Fruit fly (Drosophila melanogaster) whole organism, prepupa: ENCODE results near the gene CG34417.

Experiments
- Blimp-1 ChIP-seq: fragments of 200-800 bp; sonication (Bioruptor generic); optimal IDR thresholded peaks from 3 replicates; lab custom pipeline; 2017; ENCODE audit warnings: missing biosample characterization, missing genetic modification characterization, mild to moderate bottlenecking, moderate library complexity, missing genetic modification reagents
- CG10631 ChIP-seq: fragments of 200-800 bp; sonication (Bioruptor generic); optimal IDR thresholded peaks from 2 replicates; lab custom pipeline; 2016; ENCODE audit warnings: missing biosample characterization, missing genetic modification characterization
- CG10669 ChIP-seq: fragments of 200-800 bp; sonication (Bioruptor generic); optimal IDR thresholded peaks from 3 replicates; lab custom pipeline; 2018; ENCODE audit warnings: missing biosample characterization, mild to moderate bottlenecking, missing genetic modification characterization, moderate library complexity
- CG11902 ChIP-seq: fragments of 200-800 bp; sonication (Bioruptor generic); optimal IDR thresholded peaks from 3 replicates; lab custom pipeline; 2016; ENCODE audit warnings: missing biosample characterization, missing genetic modification characterization
- CG15336 ChIP-seq: fragments of 200-800 bp; sonication (Bioruptor generic); IDR thresholded peaks from 2 replicates; pipeline ENCODE4 v1.3.6; 2022; ENCODE audit warnings: missing biosample characterization, missing genetic modification characterization
- CG16779 ChIP-seq: fragments of 200-800 bp; sonication (Bioruptor generic); optimal IDR thresholded peaks from 3 replicates; lab custom pipeline; 2017; ENCODE audit warnings: missing biosample characterization, mild to moderate bottlenecking, missing genetic modification characterization
- CG3032 ChIP-seq: fragments of 200-800 bp; optimal IDR thresholded peaks from 2 replicates; lab custom pipeline; 2019; ENCODE audit warnings: missing biosample characterization, mild to moderate bottlenecking, missing genetic modification characterization, moderate library complexity
- CG31627 ChIP-seq: fragments of 200-800 bp; sonication (Bioruptor generic); optimal IDR thresholded peaks from 3 replicates; lab custom pipeline; 2016; ENCODE audit warnings: missing biosample characterization, missing genetic modification characterization
- CG32006 ChIP-seq: fragments of 200-800 bp; sonication (Bioruptor generic); optimal IDR thresholded peaks from 3 replicates; lab custom pipeline; 2017; ENCODE audit warnings: missing biosample characterization, mild to moderate bottlenecking, missing genetic modification characterization
- CG34406 ChIP-seq: fragments of 200-800 bp; sonication (Bioruptor generic); optimal IDR thresholded peaks from 3 replicates; lab custom pipeline; 2016; ENCODE audit warnings: missing biosample characterization, missing genetic modification characterization
- CG3919 ChIP-seq: fragments of 200-800 bp; sonication (Bioruptor generic); optimal IDR thresholded peaks from 3 replicates; lab custom pipeline; 2016; ENCODE audit warnings: missing biosample characterization, missing genetic modification characterization
- CG4318 ChIP-seq: fragments of 200-800 bp; sonication (Bioruptor generic); optimal IDR thresholded peaks from 3 replicates; lab custom pipeline; 2017; ENCODE audit warnings: missing biosample characterization, mild to moderate bottlenecking, missing genetic modification characterization
- CG6163 ChIP-seq: fragments of 200-800 bp; sonication (Bioruptor generic); IDR thresholded peaks from 3 replicates; pipeline ENCODE4 v1.3.6; 2022; ENCODE audit warnings: missing biosample characterization, missing genetic modification characterization
- CG6276 ChIP-seq: fragments of 200-800 bp; sonication (Bioruptor generic); optimal IDR thresholded peaks from 2 replicates; lab custom pipeline; 2017; ENCODE audit warnings: missing biosample characterization, mild to moderate bottlenecking, missing genetic modification characterization
- CG6792 ChIP-seq: fragments of 200-800 bp; sonication (Bioruptor generic); optimal IDR thresholded peaks from 3 replicates; lab custom pipeline; 2016; ENCODE audit warnings: missing biosample characterization, missing genetic modification characterization
- CG6808 ChIP-seq: fragments of 200-800 bp; sonication (Bioruptor generic); optimal IDR thresholded peaks from 3 replicates; lab custom pipeline; 2017; ENCODE audit warnings: missing biosample characterization, missing genetic modification characterization, mild to moderate bottlenecking, moderate library complexity, missing genetic modification reagents
- CG7368 ChIP-seq: fragments of 200-800 bp; sonication (Bioruptor generic); optimal IDR thresholded peaks from 3 replicates; lab custom pipeline; 2016; ENCODE audit warnings: missing biosample characterization, missing genetic modification characterization
- CG8119 ChIP-seq: fragments of 200-800 bp; sonication (Bioruptor generic); IDR thresholded peaks from 3 replicates; pipeline ENCODE4 v1.3.6; 2022; ENCODE audit warnings: missing biosample characterization, missing genetic modification characterization
- CG8632 ChIP-seq: fragments of 200-800 bp; sonication (Bioruptor generic); optimal IDR thresholded peaks from 3 replicates; lab custom pipeline; 2016; ENCODE audit warnings: missing biosample characterization, missing genetic modification characterization
- CG9139 ChIP-seq: fragments of 200-800 bp; sonication (Bioruptor generic); optimal IDR thresholded peaks from 3 replicates; lab custom pipeline; 2017; ENCODE audit warnings: missing biosample characterization, mild to moderate bottlenecking, missing genetic modification characterization
- Eip75B ChIP-seq: fragments of 200-800 bp; sonication (Bioruptor generic); optimal IDR thresholded peaks from 3 replicates; lab custom pipeline; 2016; ENCODE audit warnings: missing biosample characterization, missing genetic modification characterization
- Eip78C ChIP-seq: fragments of 200-800 bp; sonication (Bioruptor generic); peaks from one replicate; lab custom pipeline; 2016; ENCODE audit warnings: missing biosample characterization, missing genetic modification characterization
- Eip93F ChIP-seq: fragments of 200-800 bp; sonication (Bioruptor generic); optimal IDR thresholded peaks from 2 replicates; lab custom pipeline; 2016; ENCODE audit warnings: missing biosample characterization, mild to moderate bottlenecking, missing genetic modification characterization
- Ets21C ChIP-seq: fragments of 200-800 bp; sonication (Bioruptor generic); optimal IDR thresholded peaks from 3 replicates; lab custom pipeline; 2016; ENCODE audit warnings: missing biosample characterization, missing genetic modification characterization
- Ets96B ChIP-seq: fragments of 200-800 bp; optimal IDR thresholded peaks from 2 replicates; lab custom pipeline; 2019; ENCODE audit warnings: missing biosample characterization, mild to moderate bottlenecking, missing genetic modification characterization, moderate library complexity
- Gug ChIP-seq: fragments of 200-800 bp; sonication (Bioruptor generic); IDR thresholded peaks from 2 replicates; pipeline ENCODE4 v1.3.6; 2022; ENCODE audit warnings: missing biosample characterization, missing genetic modification characterization
- Hr38 ChIP-seq: sonication (Bioruptor generic); optimal IDR thresholded peaks from 2 replicates; lab custom pipeline; 2016; ENCODE audit warnings: missing biosample characterization, missing genetic modification characterization
- Hr4 ChIP-seq: fragments of 200-800 bp; sonication (Bioruptor generic); optimal IDR thresholded peaks from 3 replicates; lab custom pipeline; 2016; ENCODE audit warnings: missing biosample characterization, missing genetic modification characterization
- Lpt ChIP-seq: fragments of 200-800 bp; sonication (Bioruptor generic); optimal IDR thresholded peaks from 3 replicates; lab custom pipeline; 2016; ENCODE audit warnings: missing biosample characterization, missing genetic modification characterization
- Met ChIP-seq: fragments of 200-800 bp; sonication (Bioruptor generic); optimal IDR thresholded peaks from 3 replicates; lab custom pipeline; 2016; ENCODE audit warnings: missing biosample characterization, missing genetic modification characterization
- OdsH ChIP-seq: fragments of 200-800 bp; sonication (Bioruptor generic); optimal IDR thresholded peaks from 3 replicates; lab custom pipeline; 2016; ENCODE audit warnings: missing biosample characterization, missing genetic modification characterization
- Smox ChIP-seq: fragments of 200-800 bp; sonication (Bioruptor generic); optimal IDR thresholded peaks from 3 replicates; lab custom pipeline; 2016; ENCODE audit warnings: missing biosample characterization, missing genetic modification characterization
- Sox102F ChIP-seq: fragments of 200-800 bp; sonication (Bioruptor generic); optimal IDR thresholded peaks from 2 replicates; lab custom pipeline; 2016; ENCODE audit warnings: missing biosample characterization, mild to moderate bottlenecking, missing genetic modification characterization
- Sox15 ChIP-seq: fragments of 200-800 bp; sonication (Bioruptor generic); optimal IDR thresholded peaks from 3 replicates; lab custom pipeline; 2016; ENCODE audit warnings: missing biosample characterization, missing genetic modification characterization
- achi ChIP-seq: fragments of 200-800 bp; sonication (Bioruptor generic); optimal IDR thresholded peaks from 3 replicates; lab custom pipeline; 2016; ENCODE audit warnings: missing biosample characterization, missing genetic modification characterization
- acj6 ChIP-seq: fragments of 200-800 bp; sonication (Bioruptor generic); optimal IDR thresholded peaks from 3 replicates; lab custom pipeline; 2016; ENCODE audit warnings: missing biosample characterization, missing genetic modification characterization
- cyc ChIP-seq: fragments of 200-800 bp; sonication (Bioruptor generic); optimal IDR thresholded peaks from 3 replicates; lab custom pipeline; 2016; ENCODE audit warnings: missing biosample characterization, missing genetic modification characterization
- dac ChIP-seq: fragments of 200-800 bp; sonication (Bioruptor generic); optimal IDR thresholded peaks from 2 replicates; lab custom pipeline; 2017; ENCODE audit warnings: missing biosample characterization, mild to moderate bottlenecking, missing genetic modification characterization
- dsx ChIP-seq: fragments of 200-800 bp; optimal IDR thresholded peaks from 3 replicates; lab custom pipeline; 2019; ENCODE audit warnings: missing biosample characterization, mild to moderate bottlenecking, missing genetic modification characterization, moderate library complexity; ENCODE audit not compliant: poor library complexity, severe bottlenecking
- eg ChIP-seq: fragments of 200-800 bp; sonication (Bioruptor generic); IDR thresholded peaks from 3 replicates; pipeline ENCODE4 v1.3.6; 2022; ENCODE audit warnings: missing biosample characterization, missing genetic modification characterization
- esn ChIP-seq: fragments of 200-800 bp; sonication (Bioruptor generic); optimal IDR thresholded peaks from 2 replicates; lab custom pipeline; 2016; ENCODE audit warnings: missing biosample characterization, mild to moderate bottlenecking, missing genetic modification characterization, moderate library complexity
- fd59A ChIP-seq: fragments of 200-800 bp; sonication (Bioruptor generic); optimal IDR thresholded peaks from 2 replicates; lab custom pipeline; 2017; ENCODE audit warnings: missing biosample characterization, mild to moderate bottlenecking, missing genetic modification characterization, missing genetic modification reagents
- fd85E ChIP-seq: fragments of 200-800 bp; sonication (Bioruptor generic); optimal IDR thresholded peaks from 3 replicates; lab custom pipeline; 2016; ENCODE audit warnings: missing biosample characterization, missing genetic modification characterization
- fkh ChIP-seq: fragments of 200-800 bp; sonication (Bioruptor generic); optimal IDR thresholded peaks from 3 replicates; lab custom pipeline; 2017; ENCODE audit warnings: missing biosample characterization, mild to moderate bottlenecking, missing genetic modification characterization, moderate library complexity
- lz ChIP-seq: fragments of 200-800 bp; sonication (Bioruptor generic); optimal IDR thresholded peaks from 3 replicates; lab custom pipeline; 2016; ENCODE audit warnings: missing biosample characterization, missing genetic modification characterization
- pdm3 ChIP-seq: fragments of 200-800 bp; sonication (Bioruptor generic); optimal IDR thresholded peaks from 3 replicates; lab custom pipeline; 2016; ENCODE audit warnings: missing biosample characterization, missing genetic modification characterization
- spab ChIP-seq: fragments of 200-800 bp; sonication (Bioruptor generic); optimal IDR thresholded peaks from 2 replicates; lab custom pipeline; 2017; ENCODE audit warnings: missing biosample characterization, mild to moderate bottlenecking, missing genetic modification characterization, missing genetic modification reagents
- ss ChIP-seq, 2 experiments: fragments of 200-800 bp; sonication (Bioruptor generic); optimal IDR thresholded peaks; 2 replicates in 1 of 2; 3 replicates in 1 of 2; lab custom pipeline; 2017 to 2018; ENCODE audit warnings: mild to moderate bottlenecking in 2 of 2, missing biosample characterization in 2 of 2, missing genetic modification characterization in 2 of 2, moderate library complexity in 1 of 2
- svp ChIP-seq: fragments of 200-800 bp; sonication (Bioruptor generic); peaks from one replicate; lab custom pipeline; 2016; ENCODE audit warnings: missing biosample characterization, missing genetic modification characterization
- topi ChIP-seq: fragments of 200-800 bp; sonication (Bioruptor generic); optimal IDR thresholded peaks from 3 replicates; lab custom pipeline; 2016; ENCODE audit warnings: missing biosample characterization, missing genetic modification characterization

CG34417 gene

DNA sequence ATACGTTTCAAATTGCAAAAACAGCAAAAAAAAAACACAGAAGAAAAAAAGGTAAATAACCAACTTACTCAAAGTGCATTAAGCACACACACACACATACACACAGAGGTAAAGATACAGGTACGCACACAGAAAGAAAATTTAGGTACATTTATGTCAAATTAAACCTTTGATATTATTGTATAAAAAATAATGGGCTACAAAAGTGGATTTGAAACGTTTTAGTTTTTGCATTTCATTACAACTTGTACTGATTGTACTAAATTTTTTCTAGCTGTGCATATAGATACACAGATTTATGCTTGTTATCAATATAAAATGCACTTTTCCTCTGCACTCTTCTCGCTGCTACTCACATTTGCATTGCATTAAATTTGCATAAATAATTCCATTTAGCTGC, 76.8 kb downstream of the CG34417 start (continued):
- no peak for TF ChIP-seq dsx (GFP tag; lab: Kevin White, UChicago)
- TF ChIP-seq, all 60 proteins: peak for 25

- TF ChIP-seq ss (GFP tag; optimal IDR thresholded peaks at IDR 0.05; lab: Kevin White, UChicago): peak; percentile 73 to 86
- TF ChIP-seq CG6792 (GFP tag; lab: Kevin White, UChicago): peak; percentile 28
- TF ChIP-seq Eip78C (GFP tag; lab: Kevin White, UChicago): peak; percentile 86
- TF ChIP-seq OdsH (GFP tag; lab: Kevin White, UChicago): peak; percentile 47
- TF ChIP-seq Eip75B: peak; percentile 74
- TF ChIP-seq acj6: peak; percentile 40
- TF ChIP-seq CG9139 (GFP tag; lab: Kevin White, UChicago): peak; percentile 54
- peak; percentile 75 for TF ChIP-seq CG10669 (GFP tag; lab: Kevin White, UChicago)
- no peak for TF ChIP-seq cyc (GFP tag; lab: Kevin White, UChicago)
- no peak for TF ChIP-seq fkh (GFP tag; lab: Kevin White, UChicago)
- TF ChIP-seq CG15336: peak; percentile 60
- peak; percentile 15 for TF ChIP-seq CG6276
- TF ChIP-seq CG7368 (GFP tag; lab: Kevin White, UChicago): peak; percentile 38
- TF ChIP-seq achi: peak; percentile 57
- TF ChIP-seq CG3032 (tag; lab: Kevin White, UChicago): peak; percentile 77
- TF ChIP-seq CG32006 (GFP tag; lab: Kevin White, UChicago): peak; percentile 62
- no peak for TF ChIP-seq Hr38 (GFP tag; lab: Kevin White, UChicago)
- TF ChIP-seq CG4318 (GFP tag; lab: Kevin White, UChicago): peak; percentile 21
- peak; percentile 76 for TF ChIP-seq dsx (GFP tag; lab: Kevin White, UChicago)
- TF ChIP-seq Met: no peak
- no peak for TF ChIP-seq Sox102F (GFP tag; lab: Kevin White, UChicago)
- TF ChIP-seq Hr4 (GFP tag; lab: Kevin White, UChicago): peak; percentile 26
- peak; percentile 62 for TF ChIP-seq spab (GFP tag; lab: Kevin White, UChicago)
- TF ChIP-seq Gug (GFP tag; lab: Robert Waterston, UW): peak; percentile 76
- TF ChIP-seq topi (GFP tag; lab: Kevin White, UChicago): peak; percentile 22
- TF ChIP-seq eg (GFP tag; lab: Robert Waterston, UW): peak; percentile 69
- TF ChIP-seq CG16779 (tag; lab: Kevin White, UChicago): peak; percentile 15
- no peak for TF ChIP-seq Smox (GFP tag; lab: Kevin White, UChicago)
- TF ChIP-seq esn (GFP tag; lab: Kevin White, UChicago): no peak
- no peak for TF ChIP-seq Sox15 (GFP tag; lab: Kevin White, UChicago)
- no peak for TF ChIP-seq dac (GFP tag; lab: Kevin White, UChicago)
- no peak for TF ChIP-seq svp
- TF ChIP-seq CG11902 (GFP tag; lab: Kevin White, UChicago): no peak
- TF ChIP-seq Ets21C (GFP tag; lab: Kevin White, UChicago): no peak
- no peak for TF ChIP-seq Eip93F (GFP tag; lab: Kevin White, UChicago)
- no peak for TF ChIP-seq Blimp-1 (GFP tag; lab: Kevin White, UChicago)
- TF ChIP-seq CG8119 (GFP tag; lab: Robert Waterston, UW): peak; percentile 64; the same call in 2 of the 3 replicates
- TF ChIP-seq CG3919 (GFP tag; lab: Kevin White, UChicago): peak; percentile 65
- no peak for TF ChIP-seq lz
- peak; percentile 65 for TF ChIP-seq fd59A
- TF ChIP-seq CG31627 (GFP tag; lab: Kevin White, UChicago): no peak
- TF ChIP-seq CG6163: peak; percentile 78
- peak; percentile 77 for TF ChIP-seq CG6808 (GFP tag; lab: Kevin White, UChicago)
- TF ChIP-seq Ets96B (tag; lab: Kevin White, UChicago): peak; percentile 74
- peak; percentile 48 for TF ChIP-seq pdm3
- peak; percentile 38 for TF ChIP-seq Lpt (GFP tag; lab: Kevin White, UChicago)
- TF ChIP-seq CG8632: peak; percentile 16
- TF ChIP-seq fd85E (GFP tag; lab: Kevin White, UChicago): no peak
- peak; percentile 72 for TF ChIP-seq CG10631 (GFP tag; lab: Kevin White, UChicago)
- no peak for TF ChIP-seq CG34406 (GFP tag; lab: Kevin White, UChicago)
Observed at dm6 chrX:6621566-6622006, 81.0 kb downstream of the CG34417 start.
